Fruit fly (Drosophila melanogaster): Measurements from ENCODE around the gene Naglu.

The Naglu gene

DNA sequence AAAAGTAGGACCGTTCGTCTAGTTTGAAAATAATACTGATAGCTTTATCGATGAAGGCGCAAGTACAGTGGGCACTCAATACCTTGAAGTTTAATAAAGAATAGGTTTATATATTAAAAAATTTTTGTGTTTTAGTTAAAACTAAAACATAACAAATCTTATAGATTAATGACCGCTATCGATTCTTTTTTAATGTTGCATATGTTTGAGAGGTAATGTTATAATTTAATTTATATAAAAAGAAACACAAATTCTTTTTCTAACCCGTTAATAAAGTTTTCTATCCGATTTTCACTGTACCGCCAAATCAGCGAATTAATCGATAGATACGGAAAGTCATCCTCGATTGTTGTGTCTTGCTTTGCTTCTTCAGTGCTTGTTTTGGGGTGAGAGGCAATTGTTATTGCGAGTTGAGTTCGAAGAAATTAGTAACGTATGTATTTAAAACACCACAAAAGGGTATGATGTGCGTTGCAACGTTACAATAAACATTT, 27.5 kb downstream of the Naglu start, which contains the start of the genes Dad1 and CG13384 (continued):
- TF ChIP-seq cg (GFP tag; optimal IDR thresholded peaks at IDR 0.05) (no peak), Ravus (GFP tag; IDR thresholded peaks at IDR 0.05) (peak; percentile 46), CG10462 (GFP tag; optimal IDR thresholded peaks at IDR 0.05) (peak; percentile 81), danr (GFP tag; IDR thresholded peaks at IDR 0.05) (peak; percentile 89), pum (GFP tag; optimal IDR thresholded peaks at IDR 0.05) (peak; percentile 48), Atf3 (GFP tag; optimal IDR thresholded peaks at IDR 0.05) (peak; percentile 16), zen2 (GFP tag; IDR thresholded peaks at IDR 0.05; ENCODE audit: partially characterized antibody) (no peak), dpn (GFP tag; optimal IDR thresholded peaks at IDR 0.05) (peak; percentile 62 to 93), Dfd (GFP tag; optimal IDR thresholded peaks at IDR 0.05) (no peak), CG1602 (GFP tag; optimal IDR thresholded peaks at IDR 0.05) (peak; percentile 92), btn (GFP tag; optimal IDR thresholded peaks at IDR 0.05) (no peak), CG34376 (GFP tag; optimal IDR thresholded peaks at IDR 0.05) (peak; percentile 93), CG10147 (GFP tag; optimal IDR thresholded peaks at IDR 0.05) (peak; percentile 94), Tbp (GFP tag; optimal IDR thresholded peaks at IDR 0.05) (no peak), mam (GFP tag; optimal IDR thresholded peaks at IDR 0.05) (peak; percentile 69), fru (optimal IDR thresholded peaks at IDR 0.05) (no peak), hkb (optimal IDR thresholded peaks at IDR 0.05) (no peak), hkb (GFP tag; IDR thresholded peaks at IDR 0.05) (peak; percentile 85), nau (GFP tag; optimal IDR thresholded peaks at IDR 0.05) (no peak), p53 (GFP tag; optimal IDR thresholded peaks at IDR 0.05) (no peak), lilli (GFP tag; optimal IDR thresholded peaks at IDR 0.05) (peak; percentile 91), CG9437 (GFP tag; optimal IDR thresholded peaks at IDR 0.05) (peak; percentile 87), MESR4 (GFP tag; optimal IDR thresholded peaks at IDR 0.05) (no peak), CG1233 (GFP tag; optimal IDR thresholded peaks at IDR 0.05) (peak; percentile 91), CG8478 (optimal IDR thresholded peaks at IDR 0.05) (no peak), Scr (GFP tag; IDR thresholded peaks at IDR 0.05; ENCODE audit: partially characterized antibody) (peak; percentile 60), CG43689 (GFP tag; IDR thresholded peaks at IDR 0.05) (peak; percentile 72), hbn (GFP tag; IDR thresholded peaks at IDR 0.05; ENCODE audit: partially characterized antibody) (no peak; the same call in 1 of the 2 replicates), twi (tag; optimal IDR thresholded peaks at IDR 0.05) (peak; percentile 90), gro (GFP tag; optimal IDR thresholded peaks at IDR 0.05) (peak; percentile 20), Gsc (GFP tag; IDR thresholded peaks at IDR 0.05) (peak; percentile 47), CG8359 (GFP tag; optimal IDR thresholded peaks at IDR 0.05; ENCODE audit: borderline replicate concordance) (peak; percentile 51), Optix (GFP tag; IDR thresholded peaks at IDR 0.05) (no peak), Rfx (GFP tag; IDR thresholded peaks at IDR 0.05) (peak; percentile 95), CG30403 (GFP tag; optimal IDR thresholded peaks at IDR 0.05) (peak; percentile 96), dan (GFP tag; IDR thresholded peaks at IDR 0.05) (peak; percentile 63), row (GFP tag; IDR thresholded peaks at IDR 0.05) (peak; percentile 99), fu2 (GFP tag; optimal IDR thresholded peaks at IDR 0.05) (peak; percentile 18), sens-2 (GFP tag; IDR thresholded peaks at IDR 0.05) (no peak), CG12391 (tag; optimal IDR thresholded peaks at IDR 0.05) (peak; percentile 97), az2 (GFP tag; optimal IDR thresholded peaks at IDR 0.05) (peak; percentile 92), da (GFP tag; optimal IDR thresholded peaks at IDR 0.05) (no peak), lov (optimal IDR thresholded peaks at IDR 0.05) (no peak), lov (GFP tag; IDR thresholded peaks at IDR 0.05) (no peak), sqz (GFP tag; optimal IDR thresholded peaks at IDR 0.05) (peak; percentile 84), oc (tag; optimal IDR thresholded peaks at IDR 0.05) (peak; percentile 91), br (optimal IDR thresholded peaks at IDR 0.05) (no peak), nerfin-1 (tag; optimal IDR thresholded peaks at IDR 0.05) (peak; percentile 90), CG2116 (GFP tag; optimal IDR thresholded peaks at IDR 0.05) (peak; percentile 91), Ssrp (tag; optimal IDR thresholded peaks at IDR 0.05) (peak; percentile 90), Taf1 (GFP tag; IDR thresholded peaks at IDR 0.05) (peak; percentile 83), CG7928 (GFP tag; optimal IDR thresholded peaks at IDR 0.05) (peak; percentile 60), Ets65A (GFP tag) (peak; percentile 93)

Data from whole organism, embryonic.